Fruit fly (Drosophila melanogaster) whole organism, wandering third instar larva: Measurements from ENCODE around the gene CG8461.

Experiments
- Abd-B ChIP-seq: fragments of >200 bp; optimal IDR thresholded peaks from 2 replicates; lab custom pipeline; 2017; ENCODE audit warnings: missing biosample characterization, missing genetic modification characterization
- CG32264 ChIP-seq: fragments of 200-800 bp; sonication (Bioruptor generic); optimal IDR thresholded peaks from 2 replicates; lab custom pipeline; 2016; ENCODE audit warnings: missing biosample characterization, missing genetic modification characterization
- CG9705 ChIP-seq: fragments of 200-800 bp; sonication (Bioruptor generic); optimal IDR thresholded peaks from 2 replicates; lab custom pipeline; 2018; ENCODE audit warnings: missing biosample characterization, mild to moderate bottlenecking, missing genetic modification characterization
- GATAd ChIP-seq: sonication (Bioruptor generic); optimal IDR thresholded peaks from 2 replicates; lab custom pipeline; 2016; ENCODE audit warnings: missing biosample characterization, missing genetic modification characterization
- Hr78 ChIP-seq: fragments of >200 bp; optimal IDR thresholded peaks from 2 replicates; lab custom pipeline; 2017; ENCODE audit warnings: missing biosample characterization, missing genetic modification characterization
- N ChIP-seq: fragments of >200 bp; optimal IDR thresholded peaks from 2 replicates; lab custom pipeline; 2018; ENCODE audit warnings: missing biosample characterization, missing external identifiers, missing genetic modification characterization
- dmrt93B ChIP-seq: fragments of 200-800 bp; sonication (Bioruptor generic); optimal IDR thresholded peaks from 2 replicates; lab custom pipeline; 2018; ENCODE audit warnings: missing biosample characterization, mild to moderate bottlenecking, missing genetic modification characterization
- fru ChIP-seq: fragments of 200-800 bp; sonication (Bioruptor generic); optimal IDR thresholded peaks from 3 replicates; lab custom pipeline; 2016; ENCODE audit warnings: missing biosample characterization, mild to moderate bottlenecking, missing genetic modification characterization
- pan ChIP-seq: fragments of >200 bp; optimal IDR thresholded peaks from 2 replicates; lab custom pipeline; 2017
- psq ChIP-seq: fragments of 200-800 bp; sonication (Bioruptor generic); optimal IDR thresholded peaks from 3 replicates; lab custom pipeline; 2017; ENCODE audit warnings: missing biosample characterization, mild to moderate bottlenecking, missing genetic modification characterization, moderate library complexity
- sv ChIP-seq: fragments of 200-800 bp; sonication (Bioruptor generic); optimal IDR thresholded peaks from 3 replicates; lab custom pipeline; 2016; ENCODE audit warnings: missing biosample characterization, missing genetic modification characterization
- tai ChIP-seq: sonication (Bioruptor generic); optimal IDR thresholded peaks from 2 replicates; lab custom pipeline; 2016; ENCODE audit warnings: missing biosample characterization, missing genetic modification characterization

- TF ChIP-seq sv (GFP tag; lab: Kevin White, UChicago) (no peak), CG9705 (GFP tag; lab: Kevin White, UChicago) (no peak), GATAd (GFP tag; lab: Kevin White, UChicago) (no peak), N (GFP tag; lab: Kevin White, UChicago) (no peak), CG32264 (no peak), pan (no peak), psq (GFP tag; lab: Kevin White, UChicago) (no peak), Abd-B (no peak), dmrt93B (no peak), Hr78 (no peak), fru (GFP tag; lab: Kevin White, UChicago) (no peak), tai (GFP tag; lab: Kevin White, UChicago) (no peak)
Observed at dm6 chr3R:14492287-14492889, 21.0 kb downstream of the CG8461 start.
